Worm (Caenorhabditis elegans): Measurements from ENCODE around the gene nse-4.

DNA sequence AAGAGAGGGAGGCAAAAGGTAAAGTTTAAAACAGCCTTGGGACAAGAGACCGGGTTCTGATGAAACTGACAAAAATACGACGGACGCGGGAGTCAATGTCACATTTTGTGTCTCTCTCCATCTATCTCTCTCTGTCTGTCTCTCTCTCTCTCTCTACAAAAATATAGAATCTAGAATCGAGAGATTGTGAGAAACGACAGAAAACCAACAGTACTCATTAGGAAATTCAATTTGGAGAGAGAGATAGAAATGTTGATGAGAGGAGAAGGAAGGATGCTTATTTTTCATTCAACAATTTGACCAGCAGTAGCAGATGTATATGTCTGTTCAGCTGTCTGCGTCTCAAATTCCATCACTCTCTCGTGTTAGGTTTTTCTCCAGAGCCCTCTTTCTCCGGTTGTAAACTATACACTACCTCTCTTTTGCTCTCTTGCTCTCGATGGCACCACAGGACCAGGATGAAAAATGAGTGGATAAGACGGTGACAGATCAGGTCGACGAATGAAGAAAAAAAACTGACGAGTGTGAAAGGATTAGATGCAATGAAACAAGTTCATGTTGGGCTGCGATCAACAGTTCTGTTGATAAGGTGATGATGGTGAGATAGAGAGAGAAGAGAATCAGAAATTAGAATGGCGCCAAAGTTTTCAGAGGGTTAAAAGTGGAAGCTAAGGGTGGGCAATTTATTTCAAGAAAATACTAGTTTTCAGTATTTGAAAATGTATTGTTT is 9.1 kb downstream of the nse-4 start:
- TF ChIP-seq ets-5 (GFP tag; IDR thresholded peaks at IDR 0.05) (no peak), ama-1 (optimal IDR thresholded peaks at IDR 0.05) (no peak), lin-13 (GFP tag; optimal IDR thresholded peaks at IDR 0.05) (peak; percentile 36), hlh-17 (GFP tag; optimal IDR thresholded peaks at IDR 0.05; ENCODE audit: borderline replicate concordance) (no peak), aly-2 (tag; optimal IDR thresholded peaks at IDR 0.05) (no peak), snpc-4 (tag; optimal IDR thresholded peaks at IDR 0.05) (peak; percentile 3), C34B4.2 (tag; optimal IDR thresholded peaks at IDR 0.05) (no peak)

Measured in whole organism, L1 larva.